Worm (Caenorhabditis elegans) whole organism, midembryonic: ENCODE measurements around the gene C15F1.5.

Experiments
- T22C8.4 ChIP-seq: fragments of 200-800 bp; sonication (Bioruptor generic); IDR thresholded peaks from 2 replicates; pipeline ENCODE4 v1.3.6; 2022; ENCODE audit warnings: missing genetic modification characterization, missing compliant biosample characterization
- flt-1 ChIP-seq: fragments of 200-800 bp; sonication (Bioruptor generic); IDR thresholded peaks from 2 replicates; pipeline ENCODE4 v1.3.6; 2022; ENCODE audit warnings: missing genetic modification characterization, missing compliant biosample characterization
- klf-2 ChIP-seq: fragments of 200-800 bp; sonication (Bioruptor generic); conservative IDR thresholded peaks from 2 replicates; pipeline ENCODE4 v1.3.6; 2022; ENCODE audit warnings: missing genetic modification reagents, missing genetic modification characterization, missing compliant biosample characterization
- med-1 ChIP-seq: sonication (generic microtip); optimal IDR thresholded peaks from 2 replicates; lab custom pipeline; 2017; ENCODE audit warnings: missing genetic modification characterization, mild to moderate bottlenecking, missing compliant biosample characterization, antibody characterized with exemption, missing genetic modification reagents; ENCODE audit not compliant: insufficient read depth
- ref-1 ChIP-seq: fragments of 200-800 bp; sonication (Bioruptor generic); conservative IDR thresholded peaks from 2 replicates; pipeline ENCODE4 v1.3.6; 2022; ENCODE audit warnings: missing genetic modification reagents, missing genetic modification characterization, missing compliant biosample characterization
- tab-1 ChIP-seq: fragments of 200-800 bp; sonication (Bioruptor generic); IDR thresholded peaks from 2 replicates; pipeline ENCODE4 v1.3.6; 2022; ENCODE audit warnings: missing genetic modification characterization, missing compliant biosample characterization
- ztf-23 ChIP-seq: fragments of 200-800 bp; sonication (Bioruptor generic); IDR thresholded peaks from 2 replicates; pipeline ENCODE4 v1.3.6; 2022; ENCODE audit warnings: missing genetic modification reagents, missing genetic modification characterization, missing compliant biosample characterization
- ztf-29 ChIP-seq: fragments of 200-800 bp; sonication (Bioruptor generic); IDR thresholded peaks from 2 replicates; pipeline ENCODE4 v1.3.6; 2022; ENCODE audit warnings: missing genetic modification reagents, missing genetic modification characterization, missing compliant biosample characterization

DNA sequence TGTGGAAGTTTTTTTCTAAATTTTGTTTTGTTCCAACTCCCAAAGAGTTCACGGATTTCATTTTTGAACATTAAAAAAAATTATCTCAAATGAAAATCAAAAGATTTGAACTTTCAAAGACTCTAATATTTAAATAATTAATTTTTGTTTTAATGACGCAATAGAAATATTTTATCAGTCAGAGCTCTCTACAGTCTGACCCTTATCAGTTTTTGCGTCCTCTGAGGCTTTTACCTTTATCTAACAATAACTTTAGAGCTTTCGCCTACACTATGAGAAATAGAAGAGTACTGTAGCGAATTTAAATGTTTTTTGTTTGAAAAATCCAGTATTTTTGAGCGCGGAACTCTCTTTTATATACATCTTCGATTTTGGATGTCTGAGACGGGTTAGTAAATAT lies 51.6 kb downstream of the C15F1.5 start, which contains the start of gene B0252.5:
- TF ChIP-seq ztf-29 (GFP tag; lab: Robert Waterston, UW) (no peak), ref-1 (GFP tag; lab: Robert Waterston, UW) (no peak), flt-1 (GFP tag; lab: Robert Waterston, UW) (no peak), T22C8.4 (GFP tag; lab: Robert Waterston, UW) (no peak), ztf-23 (GFP tag; lab: Robert Waterston, UW) (no peak), med-1 (GFP tag; lab: Kevin White, UChicago) (no peak), klf-2 (no peak), tab-1 (GFP tag; lab: Robert Waterston, UW) (no peak)
